Fruit fly (Drosophila melanogaster) whole organism, embryonic: ENCODE results near the gene CG9986.

Experiments
- Awh ChIP-seq: fragments of 200-800 bp; sonication (Bioruptor generic); IDR thresholded peaks from 2 replicates; pipeline ENCODE4, ENCODE4 v1.3.6; 2022; ENCODE audit warnings: missing biosample characterization, missing genetic modification characterization
- CG10147 ChIP-seq: fragments of 200-800 bp; sonication (Bioruptor generic); optimal IDR thresholded peaks from 2 replicates; lab custom pipeline; 2019; ENCODE audit warnings: missing biosample characterization, mild to moderate bottlenecking, missing genetic modification characterization, moderate library complexity
- CG11560 ChIP-seq: fragments of 200-800 bp; sonication (Bioruptor generic); IDR thresholded peaks from 3 replicates; pipeline ENCODE4 v1.3.6; 2022; ENCODE audit warnings: missing biosample characterization, missing genetic modification characterization
- CG11695 ChIP-seq: fragments of 200-800 bp; sonication (Bioruptor generic); IDR thresholded peaks from 3 replicates; pipeline ENCODE4 v1.3.6; 2022; ENCODE audit warnings: missing biosample characterization, missing genetic modification characterization
- CG12104 ChIP-seq: fragments of 200-800 bp; sonication (Bioruptor generic); optimal IDR thresholded peaks from 3 replicates; lab custom pipeline; 2016; ENCODE audit warnings: missing biosample characterization, missing genetic modification characterization
- CG12769 ChIP-seq: fragments of 200-800 bp; sonication (Bioruptor generic); optimal IDR thresholded peaks from 2 replicates; lab custom pipeline; 2019; ENCODE audit warnings: missing biosample characterization, mild to moderate bottlenecking, missing genetic modification characterization, moderate library complexity
- CG14441 ChIP-seq: fragments of 200-800 bp; sonication (Bioruptor generic); IDR thresholded peaks from 2 replicates; pipeline ENCODE4 v1.3.6; 2022; ENCODE audit warnings: missing biosample characterization, missing genetic modification characterization
- CG14965 ChIP-seq: fragments of 200-800 bp; sonication (Bioruptor generic); optimal IDR thresholded peaks from 2 replicates; lab custom pipeline; 2016; ENCODE audit warnings: missing biosample characterization, missing genetic modification characterization, borderline replicate concordance
- CG1647 ChIP-seq: fragments of 200-800 bp; sonication (Bioruptor generic); optimal IDR thresholded peaks from 3 replicates; lab custom pipeline; 2016; ENCODE audit warnings: missing biosample characterization, missing genetic modification characterization
- CG16779 ChIP-seq: fragments of 200-800 bp; sonication (Bioruptor generic); IDR thresholded peaks from 2 replicates; pipeline ENCODE4 v1.3.6; 2022; ENCODE audit warnings: missing biosample characterization, missing genetic modification characterization
- CG17359 ChIP-seq: fragments of 200-800 bp; sonication (Bioruptor generic); optimal IDR thresholded peaks from 3 replicates; lab custom pipeline; 2018; ENCODE audit warnings: missing biosample characterization, mild to moderate bottlenecking, missing genetic modification characterization, moderate library complexity
- CG18599 ChIP-seq: fragments of 200-800 bp; sonication (Bioruptor generic); optimal IDR thresholded peaks from 3 replicates; lab custom pipeline; 2017; ENCODE audit warnings: missing biosample characterization, missing genetic modification characterization, mild to moderate bottlenecking, moderate library complexity, missing genetic modification reagents
- CG2116 ChIP-seq: fragments of 200-800 bp; sonication (Bioruptor generic); optimal IDR thresholded peaks from 3 replicates; lab custom pipeline; 2018; ENCODE audit warnings: missing biosample characterization, mild to moderate bottlenecking, missing genetic modification characterization
- CG2120 ChIP-seq: fragments of 200-800 bp; sonication (Bioruptor generic); optimal IDR thresholded peaks from 3 replicates; lab custom pipeline; 2016; ENCODE audit warnings: missing biosample characterization, missing genetic modification characterization
- CG34224 ChIP-seq: fragments of 200-800 bp; sonication (Bioruptor generic); IDR thresholded peaks from 3 replicates; pipeline ENCODE4 v1.3.6; 2022; ENCODE audit warnings: missing biosample characterization, missing genetic modification characterization; ENCODE audit not compliant: partially characterized antibody
- CG6689 ChIP-seq: fragments of 200-800 bp; sonication (Bioruptor generic); IDR thresholded peaks from 2 replicates; pipeline ENCODE4 v1.3.6; 2022; ENCODE audit warnings: missing biosample characterization, missing genetic modification characterization
- CG6791 ChIP-seq: fragments of 200-800 bp; sonication (Bioruptor generic); IDR thresholded peaks from 3 replicates; pipeline ENCODE4 v1.3.6; 2022; ENCODE audit warnings: missing biosample characterization, missing genetic modification characterization; ENCODE audit not compliant: partially characterized antibody
- CG9609 ChIP-seq: fragments of 200-800 bp; sonication (Bioruptor generic); optimal IDR thresholded peaks from 3 replicates; lab custom pipeline; 2016; ENCODE audit warnings: missing biosample characterization, missing genetic modification characterization
- CG9727 ChIP-seq: fragments of 200-800 bp; sonication (Bioruptor generic); optimal IDR thresholded peaks from 3 replicates; lab custom pipeline; 2017; ENCODE audit warnings: missing biosample characterization, mild to moderate bottlenecking, missing genetic modification characterization
- CoRest ChIP-seq: fragments of 200-800 bp; sonication (Bioruptor generic); optimal IDR thresholded peaks from 3 replicates; lab custom pipeline; 2018; ENCODE audit warnings: missing biosample characterization, mild to moderate bottlenecking, missing genetic modification characterization, moderate library complexity
- D ChIP-seq, 2 experiments: fragments of 200-800 bp in 1 of 2; fragments of >200 bp in 1 of 2; sonication (Bioruptor generic) in 1 of 2; optimal IDR thresholded peaks; 2 replicates in 1 of 2; 3 replicates in 1 of 2; lab custom pipeline; 2017; ENCODE audit warnings: mild to moderate bottlenecking in 1 of 2, missing biosample characterization in 1 of 2, missing genetic modification characterization in 1 of 2, missing genetic modification reagents in 1 of 2
- D19A ChIP-seq: fragments of 200-800 bp; optimal IDR thresholded peaks from 3 replicates; lab custom pipeline; 2019; ENCODE audit warnings: missing biosample characterization, mild to moderate bottlenecking, missing genetic modification characterization, moderate library complexity
- E2f1 ChIP-seq: fragments of 200-800 bp; sonication (Bioruptor generic); IDR thresholded peaks from 2 replicates; pipeline ENCODE4 v1.3.6; 2022; ENCODE audit warnings: missing biosample characterization, missing genetic modification characterization
- Eip74EF ChIP-seq, 2 experiments: fragments of 200-800 bp in 1 of 2; fragments of >200 bp in 1 of 2; sonication (Bioruptor generic) in 1 of 2; optimal IDR thresholded peaks; 2 replicates each; lab custom pipeline; 2017 to 2019; ENCODE audit warnings: missing biosample characterization in 2 of 2, missing genetic modification characterization in 2 of 2, mild to moderate bottlenecking in 1 of 2, moderate library complexity in 1 of 2
- HHEX ChIP-seq: fragments of 200-800 bp; sonication (Bioruptor generic); optimal IDR thresholded peaks from 3 replicates; lab custom pipeline; 2017; ENCODE audit warnings: missing biosample characterization, mild to moderate bottlenecking, missing genetic modification characterization, missing genetic modification reagents
- HLH4C ChIP-seq: fragments of 200-800 bp; sonication (Bioruptor generic); IDR thresholded peaks from 3 replicates; pipeline ENCODE4 v1.3.6; 2022; ENCODE audit warnings: missing biosample characterization, missing genetic modification characterization; ENCODE audit not compliant: partially characterized antibody
- Hmr ChIP-seq: fragments of 200-800 bp; sonication (Bioruptor generic); optimal IDR thresholded peaks from 3 replicates; lab custom pipeline; 2017; ENCODE audit warnings: mild to moderate bottlenecking, missing biosample characterization, missing genetic modification reagents, missing genetic modification characterization
- Hsf ChIP-seq: fragments of 200-800 bp; sonication (Bioruptor generic); optimal IDR thresholded peaks from 3 replicates; lab custom pipeline; 2016; ENCODE audit warnings: missing biosample characterization, missing genetic modification characterization
- NC2α ChIP-seq: fragments of 200-800 bp; sonication (Bioruptor generic); optimal IDR thresholded peaks from 2 replicates; lab custom pipeline; 2016; ENCODE audit warnings: missing biosample characterization, missing genetic modification characterization
- Sox102F ChIP-seq: fragments of 200-800 bp; sonication (Bioruptor generic); optimal IDR thresholded peaks from 2 replicates; lab custom pipeline; 2018; ENCODE audit warnings: missing biosample characterization, mild to moderate bottlenecking, missing genetic modification characterization, moderate library complexity
- Stat92E ChIP-seq, 3 experiments: fragments of >200 bp in 2 of 3; fragments of 200-800 bp in 1 of 3; sonication (Bioruptor generic) in 1 of 3; optimal IDR thresholded peaks; 2 replicates each; lab custom pipeline; 2017 to 2019; ENCODE audit warnings: missing biosample characterization in 3 of 3, missing genetic modification characterization in 3 of 3, mild to moderate bottlenecking in 1 of 3, moderate library complexity in 1 of 3
- btn ChIP-seq: fragments of 200-800 bp; sonication (Bioruptor generic); optimal IDR thresholded peaks from 2 replicates; lab custom pipeline; 2016; ENCODE audit warnings: missing biosample characterization, missing genetic modification characterization
- cas ChIP-seq: fragments of 200-800 bp; sonication (Bioruptor generic); IDR thresholded peaks from 2 replicates; pipeline ENCODE4 v1.3.6; 2022; ENCODE audit warnings: missing biosample characterization, missing genetic modification characterization
- ci ChIP-seq: fragments of 200-800 bp; sonication (Bioruptor generic); IDR thresholded peaks from 3 replicates; pipeline ENCODE4 v1.3.6; 2022; ENCODE audit warnings: missing biosample characterization, missing genetic modification characterization
- dysf ChIP-seq: fragments of 200-800 bp; sonication (Bioruptor generic); IDR thresholded peaks from 3 replicates; pipeline ENCODE4 v1.3.6; 2022; ENCODE audit warnings: missing biosample characterization, missing genetic modification characterization
- esg ChIP-seq: fragments of 200-800 bp; sonication (Bioruptor generic); conservative IDR thresholded peaks from 2 replicates; pipeline ENCODE4 v1.3.6; 2022; ENCODE audit warnings: missing biosample characterization, missing genetic modification characterization
- gem ChIP-seq: fragments of 200-800 bp; sonication (Bioruptor generic); optimal IDR thresholded peaks from 2 replicates; lab custom pipeline; 2019; ENCODE audit warnings: missing biosample characterization, mild to moderate bottlenecking, missing genetic modification characterization, moderate library complexity
- grau ChIP-seq: fragments of 200-800 bp; optimal IDR thresholded peaks from 3 replicates; lab custom pipeline; 2019; ENCODE audit warnings: missing biosample characterization, mild to moderate bottlenecking, missing genetic modification characterization, moderate library complexity
- hkb ChIP-seq, 2 experiments: fragments of 200-800 bp in 1 of 2; fragments of >200 bp in 1 of 2; sonication (Bioruptor generic) in 1 of 2; IDR thresholded peaks in 1 of 2; optimal IDR thresholded peaks in 1 of 2; 2 replicates each; pipeline versions ENCODE4 v1.3.6 to Lab custom; 2017 to 2022; ENCODE audit warnings: missing biosample characterization in 1 of 2, missing genetic modification characterization in 1 of 2
- ken ChIP-seq: fragments of 200-800 bp; sonication (Bioruptor generic); IDR thresholded peaks from 3 replicates; pipeline ENCODE4 v1.3.6; 2022; ENCODE audit warnings: missing biosample characterization, missing genetic modification characterization
- onecut ChIP-seq: fragments of 200-800 bp; sonication (Bioruptor generic); IDR thresholded peaks from 2 replicates; pipeline ENCODE4 v1.3.6; 2022; ENCODE audit warnings: missing biosample characterization, missing genetic modification characterization
- pan ChIP-seq, 4 experiments: fragments of >200 bp in 3 of 4; fragments of 200-800 bp in 1 of 4; sonication (Bioruptor generic) in 1 of 4; optimal IDR thresholded peaks in 3 of 4; IDR thresholded peaks in 1 of 4; 2 replicates each; pipeline versions ENCODE4 v1.3.6 to Lab custom; 2017 to 2022; ENCODE audit warnings: missing biosample characterization in 2 of 4, missing genetic modification characterization in 2 of 4, mixed read lengths in 1 of 4
- psq ChIP-seq: fragments of 200-800 bp; sonication (Bioruptor generic); optimal IDR thresholded peaks from 2 replicates; lab custom pipeline; 2017; ENCODE audit warnings: missing biosample characterization, missing genetic modification characterization
- sc ChIP-seq, 3 experiments: fragments of >200 bp in 2 of 3; fragments of 200-800 bp in 1 of 3; sonication (Bioruptor generic) in 1 of 3; optimal IDR thresholded peaks; 2 replicates in 2 of 3; 3 replicates in 1 of 3; lab custom pipeline; 2017; ENCODE audit warnings: mild to moderate bottlenecking in 1 of 3, missing biosample characterization in 1 of 3, missing genetic modification characterization in 1 of 3, missing genetic modification reagents in 1 of 3
- schlank ChIP-seq: fragments of 200-800 bp; sonication (Bioruptor generic); optimal IDR thresholded peaks from 2 replicates; lab custom pipeline; 2018; ENCODE audit warnings: missing biosample characterization, mild to moderate bottlenecking, missing genetic modification characterization
- tio ChIP-seq: fragments of 200-800 bp; sonication (Bioruptor generic); optimal IDR thresholded peaks from 2 replicates; lab custom pipeline; 2017; ENCODE audit warnings: missing biosample characterization, missing genetic modification characterization, inconsistent platforms
- vnd ChIP-seq: fragments of 200-800 bp; sonication (Bioruptor generic); IDR thresholded peaks from 3 replicates; pipeline ENCODE4 v1.3.6; 2022; ENCODE audit warnings: missing biosample characterization, missing genetic modification characterization; ENCODE audit not compliant: partially characterized antibody

Gene CG9986

DNA sequence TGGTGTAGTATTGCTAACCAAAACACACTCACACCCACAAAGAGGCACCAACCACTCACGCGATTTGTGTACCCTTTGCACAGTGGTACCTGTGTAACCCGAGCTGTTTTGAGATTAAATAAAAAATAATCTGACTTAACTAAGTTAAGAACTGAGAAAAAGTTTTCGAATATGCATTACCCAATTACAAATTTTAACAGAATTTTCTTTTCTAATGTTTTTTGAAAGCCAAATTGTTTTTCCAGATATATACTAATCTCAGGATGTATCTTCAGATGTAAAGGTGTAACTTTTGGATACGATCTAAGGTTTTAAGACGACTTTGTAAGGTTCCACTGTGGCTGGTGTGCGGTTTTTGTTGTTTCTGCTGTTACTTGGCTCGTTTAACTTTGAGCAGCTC, 27.9 kb downstream of the CG9986 start (continued):
- no peak for TF ChIP-seq CG18599
- no peak for TF ChIP-seq ken (GFP tag; lab: Robert Waterston, UW)
- no peak for TF ChIP-seq CG11560
- peak; percentile 57 for TF ChIP-seq gem (tag; lab: Kevin White, UChicago)
- TF ChIP-seq CG14441 (GFP tag; lab: Robert Waterston, UW) = 0 out of 2 replicates have a peak, but pooled peaks have one; percentile 8
- TF ChIP-seq grau (tag; lab: Kevin White, UChicago) = peak; percentile 53
- no peak for TF ChIP-seq btn (GFP tag; lab: Kevin White, UChicago)
- no peak for TF ChIP-seq Hsf
- peak; percentile 38; the same call in 1 of the 3 replicates for TF ChIP-seq CG11695 (GFP tag; lab: Robert Waterston, UW)
- TF ChIP-seq CG34224 = no peak
- no peak for TF ChIP-seq Eip74EF (GFP tag; optimal IDR thresholded peaks at IDR 0.05; lab: Kevin White, UChicago)
- no peak for TF ChIP-seq cas (GFP tag; lab: Robert Waterston, UW)
- TF ChIP-seq tio (GFP tag; lab: Kevin White, UChicago) = no peak
- TF ChIP-seq CG10147 (GFP tag; lab: Kevin White, UChicago) = no peak
- no peak for TF ChIP-seq E2f1 (GFP tag; lab: Robert Waterston, UW)
- TF ChIP-seq HHEX = no peak
- TF ChIP-seq Hmr (GFP tag; lab: Kevin White, UChicago) = no peak
- TF ChIP-seq CG12104 (GFP tag; lab: Kevin White, UChicago) = no peak
- TF ChIP-seq CG2120 (GFP tag; lab: Kevin White, UChicago) = peak; percentile 3
- TF ChIP-seq esg = 0 out of 2 replicates have a peak, but pooled peaks have one; percentile 18
- no peak for TF ChIP-seq CG16779 (GFP tag; lab: Robert Waterston, UW)
- TF ChIP-seq Awh = no peak
- peak; percentile 29 for TF ChIP-seq Sox102F (GFP tag; lab: Kevin White, UChicago)
- no peak for TF ChIP-seq CG2116
- TF ChIP-seq CG1647 (GFP tag; lab: Kevin White, UChicago) = no peak
- TF ChIP-seq dysf = 0 out of 3 replicates have a peak, but pooled peaks have one; percentile 30
- TF ChIP-seq onecut (GFP tag; lab: Robert Waterston, UW) = no peak
- no peak for TF ChIP-seq sc (optimal IDR thresholded peaks at IDR 0.05; lab: Kevin White, UChicago)
- TF ChIP-seq sc (GFP tag; optimal IDR thresholded peaks at IDR 0.05; lab: Kevin White, UChicago) = no peak
- TF ChIP-seq pan (optimal IDR thresholded peaks at IDR 0.05; lab: Kevin White, UChicago) = no peak
- TF ChIP-seq pan (GFP tag; optimal IDR thresholded peaks at IDR 0.05 in 1 of 2, IDR thresholded peaks at IDR 0.05 in 1 of 2) = peak in 1 of 2 experiments; percentile 19
- no peak for TF ChIP-seq CG14965
- TF ChIP-seq CG9727 (GFP tag; lab: Kevin White, UChicago) = no peak
- peak; percentile 36 for TF ChIP-seq CG6689 (GFP tag; lab: Robert Waterston, UW)
- no peak for TF ChIP-seq CoRest

DNA sequence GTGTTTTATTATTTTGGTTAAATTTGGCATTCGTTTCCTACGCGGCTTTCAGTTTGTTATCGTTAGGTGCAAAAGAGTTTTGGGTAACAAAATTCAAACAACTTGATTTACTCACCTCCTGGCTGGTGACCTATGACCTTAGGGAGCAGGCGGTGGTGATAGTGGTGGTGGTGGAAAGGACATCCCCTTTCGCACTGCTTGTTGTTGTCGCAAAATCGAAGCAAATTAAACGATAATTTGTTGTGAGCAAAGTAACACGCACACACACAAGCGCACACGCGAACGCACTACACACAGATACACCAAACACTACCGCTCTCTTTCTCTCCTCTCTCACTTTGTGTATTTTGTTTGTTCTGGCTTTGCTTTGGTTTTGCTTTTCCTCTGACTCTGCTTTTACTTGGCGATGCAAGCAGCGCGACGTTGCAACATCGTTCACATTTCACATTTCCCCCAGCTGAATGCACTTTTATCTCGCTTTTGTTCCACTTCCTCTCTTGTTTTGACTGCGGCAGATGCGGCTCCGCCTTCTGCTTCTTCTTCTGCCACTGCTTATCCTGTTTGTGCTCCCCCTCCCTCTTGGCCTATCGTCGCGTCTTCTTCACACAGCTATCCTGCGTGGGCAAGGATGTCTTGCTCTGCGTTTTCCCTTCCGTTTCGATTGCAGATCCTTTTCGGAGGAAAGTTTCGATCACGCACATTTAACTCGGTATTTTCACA, 28.5 kb downstream of the CG9986 start:
- TF ChIP-seq CG17359 (tag; lab: Kevin White, UChicago) (peak; percentile 6), CG12769 (no peak), CG6791 (no peak), NC2α (GFP tag; lab: Kevin White, UChicago) (peak; percentile 16), D (optimal IDR thresholded peaks at IDR 0.05; lab: Kevin White, UChicago) (no peak), D (GFP tag; optimal IDR thresholded peaks at IDR 0.05; lab: Kevin White, UChicago) (no peak), HLH4C (GFP tag; lab: Robert Waterston, UW) (0 out of 3 replicates have a peak, but pooled peaks have one; percentile 42), CG14441 (GFP tag; lab: Robert Waterston, UW) (no peak), CG9609 (no peak), hkb (optimal IDR thresholded peaks at IDR 0.05; lab: Kevin White, UChicago) (no peak), hkb (GFP tag; IDR thresholded peaks at IDR 0.05; lab: Robert Waterston, UW) (0 out of 2 replicates have a peak, but pooled peaks have one; percentile 13), vnd (0 out of 3 replicates have a peak, but pooled peaks have one; percentile 13), ci (GFP tag; lab: Robert Waterston, UW) (no peak), schlank (no peak), psq (GFP tag; lab: Kevin White, UChicago) (peak; percentile 90), Stat92E (GFP tag; optimal IDR thresholded peaks at IDR 0.05; lab: Kevin White, UChicago) (peak in 1 of 3 experiments; percentile 48), D19A (tag; lab: Kevin White, UChicago) (peak; percentile 44)
